Worm (Caenorhabditis elegans): Measurements from ENCODE around the gene C46A5.4.

DNA sequence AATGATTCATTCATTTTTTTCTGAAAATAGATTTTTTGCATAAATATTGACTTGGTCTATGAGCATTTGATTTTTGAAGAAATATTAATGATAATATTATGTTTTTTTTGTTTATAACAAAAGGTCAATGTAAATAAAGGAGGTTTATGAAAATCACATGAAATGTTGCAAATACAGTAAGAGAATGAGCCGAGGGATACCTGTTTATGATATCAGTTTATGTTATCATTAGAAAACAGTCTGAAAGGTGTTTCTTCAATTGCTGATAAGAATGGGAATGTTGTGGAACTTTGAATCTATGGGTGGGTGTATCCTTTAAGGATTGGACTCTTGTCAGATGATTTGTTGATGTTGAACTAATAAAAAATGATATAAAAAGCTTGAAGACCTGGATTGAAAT lies 23.0 kb downstream of the C46A5.4 start:
- TF ChIP-seq unc-62 (GFP tag; optimal IDR thresholded peaks at IDR 0.05): no peak
- no peak for TF ChIP-seq attf-6 (GFP tag; IDR thresholded peaks at IDR 0.05)
- no peak for TF ChIP-seq dpl-1 (GFP tag; optimal IDR thresholded peaks at IDR 0.05)
- no peak for TF ChIP-seq zfh-2 (GFP tag; conservative IDR thresholded peaks at IDR 0.05)
- TF ChIP-seq nhr-90 (tag; optimal IDR thresholded peaks at IDR 0.05): no peak
- no peak for TF ChIP-seq pha-4 (tag; optimal IDR thresholded peaks at IDR 0.05)
- TF ChIP-seq nfya-2 (GFP tag; IDR thresholded peaks at IDR 0.05): no peak
- TF ChIP-seq ztf-25 (GFP tag; IDR thresholded peaks at IDR 0.05): no peak
- TF ChIP-seq rec-8 (tag; optimal IDR thresholded peaks at IDR 0.05): no peak
- no peak for TF ChIP-seq ama-1 (optimal IDR thresholded peaks at IDR 0.05)
- no peak for TF ChIP-seq ama-1 (GFP tag; optimal IDR thresholded peaks at IDR 0.05)
- no peak for TF ChIP-seq ets-4 (GFP tag; optimal IDR thresholded peaks at IDR 0.05)
- TF ChIP-seq nhr-80 (tag; optimal IDR thresholded peaks at IDR 0.05): no peak
- no peak for TF ChIP-seq egl-18 (GFP tag; IDR thresholded peaks at IDR 0.05)
- no peak for TF ChIP-seq ccch-3 (GFP tag; optimal IDR thresholded peaks at IDR 0.05)
